Worm (Caenorhabditis elegans) whole organism, L1 larva: ENCODE data around the gene K07E3.9.

ENCODE experiments used
- C16A3.4 ChIP-seq: fragments of 150-350 bp; optimal IDR thresholded peaks from 2 replicates; lab custom pipeline; 2014; ENCODE audit warnings: missing biosample characterization, missing genetic modification characterization
- alr-1 ChIP-seq: fragments of 200-800 bp; sonication (Bioruptor generic); optimal IDR thresholded peaks from 2 replicates; lab custom pipeline; 2018; ENCODE audit warnings: borderline replicate concordance, mild to moderate bottlenecking, missing genetic modification characterization, missing compliant biosample characterization
- aly-2 ChIP-seq: fragments of 150-350 bp; optimal IDR thresholded peaks from 2 replicates; lab custom pipeline; 2014; ENCODE audit warnings: missing biosample characterization, missing genetic modification characterization
- ama-1 ChIP-seq: fragments of 150-350 bp; optimal IDR thresholded peaks from 2 replicates; lab custom pipeline; 2014
- blmp-1 ChIP-seq: fragments of 150-350 bp; optimal IDR thresholded peaks from 2 replicates; lab custom pipeline; 2014; ENCODE audit warnings: missing biosample characterization, missing genetic modification characterization
- ceh-82 ChIP-seq, 3 experiments: fragments of 150-350 bp in 1 of 3; sonication (generic microtip) in 2 of 3; optimal IDR thresholded peaks; 2 replicates each; lab custom pipeline; 2014 to 2017; ENCODE audit warnings: missing biosample characterization in 3 of 3, missing genetic modification characterization in 3 of 3
- dsc-1 ChIP-seq: sonication (generic microtip); optimal IDR thresholded peaks from 2 replicates; lab custom pipeline; 2016; ENCODE audit warnings: mild to moderate bottlenecking, missing genetic modification characterization, missing compliant biosample characterization
- elt-2 ChIP-seq: sonication (generic microtip); optimal IDR thresholded peaks from 2 replicates; lab custom pipeline; 2016; ENCODE audit warnings: missing genetic modification characterization, mild to moderate bottlenecking, inconsistent platforms, missing compliant biosample characterization, missing genetic modification reagents
- elt-3 ChIP-seq, 6 experiments: fragments of 150-350 bp in 1 of 6; sonication (generic microtip); optimal IDR thresholded peaks; 2 replicates each; lab custom pipeline; 2017 to 2018; ENCODE audit warnings: missing biosample characterization in 6 of 6, missing genetic modification characterization in 6 of 6, inconsistent platforms in 1 of 6
- fkh-10 ChIP-seq: sonication (generic microtip); optimal IDR thresholded peaks from 2 replicates; lab custom pipeline; 2017; ENCODE audit warnings: missing biosample characterization, missing genetic modification reagents, missing genetic modification characterization
- fkh-8 ChIP-seq: sonication (generic microtip); optimal IDR thresholded peaks from 2 replicates; lab custom pipeline; 2016; ENCODE audit warnings: mild to moderate bottlenecking, missing genetic modification characterization, missing compliant biosample characterization
- hlh-17 ChIP-seq: fragments of 200-800 bp; sonication (Bioruptor generic); optimal IDR thresholded peaks from 2 replicates; lab custom pipeline; 2018; ENCODE audit warnings: missing genetic modification characterization, mild to moderate bottlenecking, missing compliant biosample characterization, moderate library complexity, borderline replicate concordance
- hpl-2 ChIP-seq: fragments of 150-350 bp; optimal IDR thresholded peaks from 2 replicates; lab custom pipeline; 2014; ENCODE audit warnings: missing biosample characterization, missing genetic modification reagents, missing genetic modification characterization
- isw-1 ChIP-seq: fragments of 200-800 bp; sonication (Bioruptor generic); IDR thresholded peaks from 2 replicates; pipeline ENCODE4 v1.3.6; 2022; ENCODE audit warnings: missing genetic modification characterization, missing compliant biosample characterization
- lin-13 ChIP-seq: fragments of 150-350 bp; optimal IDR thresholded peaks from 2 replicates; lab custom pipeline; 2014; ENCODE audit warnings: missing biosample characterization, missing genetic modification reagents, missing genetic modification characterization
- lin-35 ChIP-seq, 2 experiments: fragments of 150-350 bp; optimal IDR thresholded peaks; 2 replicates each; lab custom pipeline; 2014; ENCODE audit warnings: missing biosample characterization in 2 of 2, missing genetic modification characterization in 2 of 2, missing genetic modification reagents in 2 of 2
- lin-39 ChIP-seq: fragments of 150-350 bp; optimal IDR thresholded peaks from 2 replicates; lab custom pipeline; 2014; ENCODE audit warnings: missing biosample characterization, missing genetic modification reagents, missing genetic modification characterization
- mab-9 ChIP-seq: fragments of 200-800 bp; sonication (Bioruptor generic); IDR thresholded peaks from 2 replicates; pipeline ENCODE4 v1.3.6; 2022; ENCODE audit warnings: missing genetic modification reagents, missing genetic modification characterization, missing compliant biosample characterization
- mdl-1 ChIP-seq, 2 experiments: fragments of 150-350 bp; optimal IDR thresholded peaks; 2 replicates each; lab custom pipeline; 2014 to 2017; ENCODE audit warnings: missing biosample characterization in 2 of 2, missing genetic modification characterization in 2 of 2, inconsistent platforms in 1 of 2
- mep-1 ChIP-seq: fragments of 150-350 bp; optimal IDR thresholded peaks from 2 replicates; lab custom pipeline; 2014; ENCODE audit warnings: missing biosample characterization, missing genetic modification characterization
- nhr-11 ChIP-seq: fragments of 150-350 bp; optimal IDR thresholded peaks from 2 replicates; lab custom pipeline; 2014; ENCODE audit warnings: missing biosample characterization, missing genetic modification characterization
- nhr-19 ChIP-seq: fragments of 200-800 bp; sonication (Bioruptor generic); conservative IDR thresholded peaks from 2 replicates; pipeline ENCODE4 v1.3.6; 2022; ENCODE audit warnings: missing genetic modification characterization, missing compliant biosample characterization
- nhr-20 ChIP-seq: sonication (generic microtip); optimal IDR thresholded peaks from 2 replicates; lab custom pipeline; 2016; ENCODE audit warnings: mild to moderate bottlenecking, missing genetic modification characterization, missing compliant biosample characterization
- nhr-237 ChIP-seq: fragments of 150-350 bp; optimal IDR thresholded peaks from 2 replicates; lab custom pipeline; 2014; ENCODE audit warnings: missing biosample characterization, missing genetic modification characterization
- nhr-47 ChIP-seq: sonication (generic microtip); optimal IDR thresholded peaks from 2 replicates; lab custom pipeline; 2016; ENCODE audit warnings: mild to moderate bottlenecking, missing genetic modification characterization, moderate library complexity, missing compliant biosample characterization
- nhr-71 ChIP-seq: sonication (generic microtip); optimal IDR thresholded peaks from 2 replicates; lab custom pipeline; 2016; ENCODE audit warnings: mild to moderate bottlenecking, missing genetic modification characterization, moderate library complexity, missing compliant biosample characterization
- nhr-77 ChIP-seq: fragments of 150-350 bp; optimal IDR thresholded peaks from 2 replicates; lab custom pipeline; 2014; ENCODE audit warnings: missing biosample characterization, missing genetic modification characterization
- nhr-85 ChIP-seq: sonication (generic microtip); peaks from one replicate; lab custom pipeline; 2016; ENCODE audit warnings: missing genetic modification characterization, inconsistent platforms, missing compliant biosample characterization
- nhr-90 ChIP-seq: sonication (generic microtip); optimal IDR thresholded peaks from 2 replicates; lab custom pipeline; 2016; ENCODE audit warnings: mild to moderate bottlenecking, missing genetic modification characterization, missing compliant biosample characterization; ENCODE audit not compliant: poor library complexity
- rnt-1 ChIP-seq: sonication (generic microtip); optimal IDR thresholded peaks from 2 replicates; lab custom pipeline; 2016; ENCODE audit warnings: mild to moderate bottlenecking, missing genetic modification characterization, moderate library complexity, missing compliant biosample characterization
- skn-1 ChIP-seq: fragments of 150-350 bp; optimal IDR thresholded peaks from 2 replicates; lab custom pipeline; 2014; ENCODE audit warnings: missing biosample characterization, missing genetic modification characterization
- snu-23 ChIP-seq: sonication (generic microtip); optimal IDR thresholded peaks from 2 replicates; lab custom pipeline; 2016; ENCODE audit warnings: missing genetic modification characterization, missing compliant biosample characterization
- sox-4 ChIP-seq: sonication (generic microtip); optimal IDR thresholded peaks from 2 replicates; lab custom pipeline; 2016; ENCODE audit warnings: missing genetic modification characterization, missing compliant biosample characterization
- swsn-7 ChIP-seq: sonication (generic microtip); optimal IDR thresholded peaks from 2 replicates; lab custom pipeline; 2016; ENCODE audit warnings: missing genetic modification characterization, missing compliant biosample characterization
- tbx-2 ChIP-seq: sonication (generic microtip); optimal IDR thresholded peaks from 2 replicates; lab custom pipeline; 2016; ENCODE audit warnings: missing genetic modification characterization, missing compliant biosample characterization
- unc-86 ChIP-seq: sonication (generic microtip); optimal IDR thresholded peaks from 2 replicates; lab custom pipeline; 2016; ENCODE audit warnings: missing genetic modification characterization, missing compliant biosample characterization
- unc-98 ChIP-seq: fragments of 200-800 bp; sonication (Bioruptor generic); IDR thresholded peaks from 2 replicates; pipeline ENCODE4 v1.3.6; 2022; ENCODE audit warnings: missing genetic modification characterization, missing compliant biosample characterization
- vab-15 ChIP-seq: sonication (generic microtip); optimal IDR thresholded peaks from 2 replicates; lab custom pipeline; 2017; ENCODE audit warnings: missing genotype, mild to moderate bottlenecking, missing genetic modification characterization, missing compliant biosample characterization
- xbp-1 ChIP-seq: sonication (generic microtip); optimal IDR thresholded peaks from 2 replicates; lab custom pipeline; 2016; ENCODE audit warnings: missing genetic modification characterization, missing compliant biosample characterization
- zip-4 ChIP-seq: fragments of 200-800 bp; sonication (Bioruptor generic); optimal IDR thresholded peaks from 2 replicates; lab custom pipeline; 2018; ENCODE audit warnings: mild to moderate bottlenecking, missing genetic modification characterization, moderate library complexity, missing compliant biosample characterization
- ztf-4 ChIP-seq: fragments of 150-350 bp; optimal IDR thresholded peaks from 2 replicates; lab custom pipeline; 2014; ENCODE audit warnings: missing biosample characterization, missing genetic modification characterization

K07E3.9 gene

ce11 chrX:8089916-8090315 is 18.1 kb upstream of the K07E3.9 start (continued):
- TF ChIP-seq ama-1 (no peak), C16A3.4 (tag; lab: Kevin White, UChicago) (no peak), elt-3 (tag; optimal IDR thresholded peaks at IDR 0.05; lab: Kevin White, UChicago) (peak in 4 of 6 experiments; percentile 16 to 60 (median 26)), hpl-2 (GFP tag; lab: Kevin White, UChicago) (no peak), skn-1 (no peak), zip-4 (GFP tag; lab: Kevin White, UChicago) (no peak), mdl-1 (tag; optimal IDR thresholded peaks at IDR 0.05; lab: Kevin White, UChicago) (peak in 1 of 2 experiments; percentile 37), swsn-7 (tag; lab: Kevin White, UChicago) (peak; percentile 1), nhr-19 (peak; percentile 38), aly-2 (no peak), nhr-77 (tag; lab: Kevin White, UChicago) (no peak), fkh-8 (peak; percentile 88), tbx-2 (tag; lab: Kevin White, UChicago) (peak; percentile 41), rnt-1 (tag; lab: Kevin White, UChicago) (peak; percentile 11), vab-15 (peak; percentile 19), nhr-47 (tag; lab: Kevin White, UChicago) (peak; percentile 68), nhr-71 (tag; lab: Kevin White, UChicago) (peak; percentile 81), alr-1 (no peak), lin-35 (GFP tag; optimal IDR thresholded peaks at IDR 0.05; lab: Kevin White, UChicago) (peak in 1 of 2 experiments; percentile 49), unc-98 (no peak), ztf-4 (tag; lab: Kevin White, UChicago) (peak; percentile 20), nhr-11 (peak; percentile 31), blmp-1 (peak; percentile 71), dsc-1 (tag; lab: Kevin White, UChicago) (peak; percentile 89), sox-4 (peak; percentile 81), lin-39 (no peak), isw-1 (GFP tag; lab: Robert Waterston, UW) (no peak), nhr-85 (tag; lab: Kevin White, UChicago) (peak; percentile 73), ceh-82 (tag; optimal IDR thresholded peaks at IDR 0.05; lab: Kevin White, UChicago) (peak in 1 of 3 experiments; percentile 7), unc-86 (tag; lab: Kevin White, UChicago) (no peak), fkh-10 (peak; percentile 44), mep-1 (tag; lab: Kevin White, UChicago) (peak; percentile 8), lin-13 (GFP tag; lab: Kevin White, UChicago) (no peak)

ce11 chrX:8098813-8099360 is 9.1 kb upstream of the K07E3.9 start, which contains the start of gene catp-5:
Gene catp-5 (minus strand): TSS chrX:8098863.
- TF ChIP-seq nhr-237 (no peak), elt-2 (tag; lab: Kevin White, UChicago) (peak; percentile 1)

ce11 chrX:8103899-8104298 is 4.1 kb upstream of the K07E3.9 start, which contains the start of gene K07E3.2:
Gene K07E3.2 (plus strand): TSS chrX:8104298.
- peak in 1 of 3 experiments; percentile 20 for TF ChIP-seq ceh-82 (tag; optimal IDR thresholded peaks at IDR 0.05; lab: Kevin White, UChicago)
- peak; percentile 47 for TF ChIP-seq snu-23 (GFP tag; lab: Kevin White, UChicago)
- TF ChIP-seq nhr-20 (tag; lab: Kevin White, UChicago) = no peak
- TF ChIP-seq nhr-71 (tag; lab: Kevin White, UChicago) = peak; percentile 17
- no peak for TF ChIP-seq mab-9 (GFP tag; lab: Robert Waterston, UW)
- peak; percentile 11 for TF ChIP-seq xbp-1 (tag; lab: Kevin White, UChicago)
- TF ChIP-seq hlh-17 (GFP tag; lab: Kevin White, UChicago) = no peak
- TF ChIP-seq nhr-90 (tag; lab: Kevin White, UChicago) = peak; percentile 35
